Worm (Caenorhabditis elegans) whole organism, L2 larva: ENCODE results near the gene cdd-1.

Source experiments
- C34F6.9 ChIP-seq: fragments of 150-350 bp; optimal IDR thresholded peaks from 2 replicates; lab custom pipeline; 2014; ENCODE audit warnings: missing biosample characterization, missing genetic modification characterization
- F13H6.1 ChIP-seq: sonication (generic microtip); optimal IDR thresholded peaks from 2 replicates; lab custom pipeline; 2016; ENCODE audit warnings: missing genetic modification characterization, missing compliant biosample characterization
- R02D3.7 ChIP-seq: fragments of 150-350 bp; optimal IDR thresholded peaks from 2 replicates; lab custom pipeline; 2014; ENCODE audit warnings: missing biosample characterization, missing genetic modification characterization
- Y55F3AM.14 ChIP-seq: fragments of 200-800 bp; sonication (Bioruptor generic); optimal IDR thresholded peaks from 2 replicates; lab custom pipeline; 2018; ENCODE audit warnings: mild to moderate bottlenecking, missing genetic modification characterization, missing compliant biosample characterization
- ZK546.5 ChIP-seq: sonication (generic microtip); optimal IDR thresholded peaks from 2 replicates; lab custom pipeline; 2017; ENCODE audit warnings: missing biosample characterization, missing genetic modification characterization
- alr-1 ChIP-seq: fragments of 150-350 bp; optimal IDR thresholded peaks from 2 replicates; lab custom pipeline; 2014; ENCODE audit warnings: missing biosample characterization, missing genetic modification characterization
- ama-1 ChIP-seq: fragments of 150-350 bp; optimal IDR thresholded peaks from 2 replicates; lab custom pipeline; 2018; ENCODE audit warnings: inconsistent platforms
- blmp-1 ChIP-seq: sonication (generic microtip); optimal IDR thresholded peaks from 2 replicates; lab custom pipeline; 2017; ENCODE audit warnings: missing genetic modification characterization, mild to moderate bottlenecking, missing compliant biosample characterization, antibody characterized with exemption, moderate library complexity; ENCODE audit not compliant: insufficient read depth
- ceh-16 ChIP-seq: fragments of 150-350 bp; optimal IDR thresholded peaks from 2 replicates; lab custom pipeline; 2014; ENCODE audit warnings: missing biosample characterization, missing genetic modification characterization
- crh-2 ChIP-seq: sonication (generic microtip); optimal IDR thresholded peaks from 2 replicates; lab custom pipeline; 2017; ENCODE audit warnings: missing biosample characterization, missing genetic modification characterization
- egl-27 ChIP-seq: sonication (generic microtip); optimal IDR thresholded peaks from 3 replicates; lab custom pipeline; 2017; ENCODE audit warnings: missing biosample characterization, missing genetic modification reagents, missing genetic modification characterization
- elt-1 ChIP-seq: fragments of 150-350 bp; optimal IDR thresholded peaks from 2 replicates; lab custom pipeline; 2014; ENCODE audit warnings: missing biosample characterization, missing genetic modification characterization
- elt-3 ChIP-seq: sonication (generic microtip); optimal IDR thresholded peaks from 2 replicates; lab custom pipeline; 2017; ENCODE audit warnings: missing biosample characterization, missing genetic modification characterization
- gmeb-1 ChIP-seq: fragments of 150-350 bp; optimal IDR thresholded peaks from 2 replicates; lab custom pipeline; 2014; ENCODE audit warnings: missing biosample characterization, missing genetic modification characterization
- lin-13 ChIP-seq: fragments of 150-350 bp; optimal IDR thresholded peaks from 2 replicates; lab custom pipeline; 2014; ENCODE audit warnings: missing biosample characterization, missing genetic modification reagents, missing genetic modification characterization
- lsy-2 ChIP-seq, 2 experiments: fragments of 150-350 bp in 1 of 2; sonication (generic microtip) in 1 of 2; optimal IDR thresholded peaks; 2 replicates each; lab custom pipeline; 2014 to 2017; ENCODE audit warnings: missing biosample characterization in 2 of 2, missing genetic modification characterization in 2 of 2
- mab-5 ChIP-seq: fragments of 150-350 bp; optimal IDR thresholded peaks from 2 replicates; lab custom pipeline; 2014; ENCODE audit warnings: missing biosample characterization, missing genetic modification characterization
- nhr-10 ChIP-seq: sonication (generic microtip); optimal IDR thresholded peaks from 2 replicates; lab custom pipeline; 2017; ENCODE audit warnings: missing biosample characterization, missing genetic modification characterization
- nhr-11 ChIP-seq: fragments of 150-350 bp; optimal IDR thresholded peaks from 2 replicates; lab custom pipeline; 2014; ENCODE audit warnings: missing biosample characterization, missing genetic modification characterization
- nhr-129 ChIP-seq: fragments of 150-350 bp; optimal IDR thresholded peaks from 2 replicates; lab custom pipeline; 2014; ENCODE audit warnings: missing biosample characterization, missing genetic modification characterization
- nhr-23 ChIP-seq: fragments of 150-350 bp; optimal IDR thresholded peaks from 2 replicates; lab custom pipeline; 2014; ENCODE audit warnings: missing biosample characterization, missing genetic modification reagents, missing genetic modification characterization
- nhr-237 ChIP-seq: fragments of 150-350 bp; optimal IDR thresholded peaks from 2 replicates; lab custom pipeline; 2014; ENCODE audit warnings: missing biosample characterization, missing genetic modification characterization
- nhr-25 ChIP-seq: fragments of 150-350 bp; sonication (generic microtip); optimal IDR thresholded peaks from 3 replicates; lab custom pipeline; 2014; ENCODE audit warnings: missing biosample characterization, missing genetic modification characterization
- nhr-6 ChIP-seq: fragments of 150-350 bp; optimal IDR thresholded peaks from 2 replicates; lab custom pipeline; 2014; ENCODE audit warnings: missing biosample characterization, missing genetic modification characterization
- nhr-77 ChIP-seq: fragments of 150-350 bp; optimal IDR thresholded peaks from 2 replicates; lab custom pipeline; 2014; ENCODE audit warnings: missing biosample characterization, missing genetic modification characterization
- peb-1 ChIP-seq: fragments of 150-350 bp; optimal IDR thresholded peaks from 2 replicates; lab custom pipeline; 2014; ENCODE audit warnings: missing biosample characterization, missing genetic modification characterization
- sem-4 ChIP-seq: fragments of 150-350 bp; optimal IDR thresholded peaks from 2 replicates; lab custom pipeline; 2014; ENCODE audit warnings: missing biosample characterization, missing genetic modification reagents, missing genetic modification characterization
- sma-3 ChIP-seq: sonication (generic microtip); optimal IDR thresholded peaks from 2 replicates; lab custom pipeline; 2016; ENCODE audit warnings: missing genetic modification reagents, missing genetic modification characterization, missing compliant biosample characterization
- sma-9 ChIP-seq, 2 experiments: fragments of 150-350 bp in 1 of 2; sonication (generic microtip) in 1 of 2; optimal IDR thresholded peaks; 2 replicates each; lab custom pipeline; 2014 to 2016; ENCODE audit warnings: missing genetic modification characterization in 2 of 2, mild to moderate bottlenecking in 1 of 2, missing biosample characterization in 1 of 2, missing compliant biosample characterization in 1 of 2, missing genetic modification reagents in 1 of 2, moderate library complexity in 1 of 2
- unc-39 ChIP-seq: fragments of 150-350 bp; optimal IDR thresholded peaks from 2 replicates; lab custom pipeline; 2014; ENCODE audit warnings: missing biosample characterization, missing genetic modification characterization
- unc-62 ChIP-seq: fragments of 150-350 bp; optimal IDR thresholded peaks from 2 replicates; lab custom pipeline; 2014; ENCODE audit warnings: missing biosample characterization, missing genetic modification reagents, missing genetic modification characterization
- zag-1 ChIP-seq: fragments of 150-350 bp; optimal IDR thresholded peaks from 2 replicates; lab custom pipeline; 2014; ENCODE audit warnings: missing biosample characterization, missing genetic modification characterization
- ztf-11 ChIP-seq: sonication (generic microtip); optimal IDR thresholded peaks from 2 replicates; lab custom pipeline; 2017; ENCODE audit warnings: missing biosample characterization, missing genetic modification characterization
- ztf-4 ChIP-seq: fragments of 150-350 bp; optimal IDR thresholded peaks from 2 replicates; lab custom pipeline; 2014; ENCODE audit warnings: missing biosample characterization, missing genetic modification characterization

cdd-1 gene

DNA sequence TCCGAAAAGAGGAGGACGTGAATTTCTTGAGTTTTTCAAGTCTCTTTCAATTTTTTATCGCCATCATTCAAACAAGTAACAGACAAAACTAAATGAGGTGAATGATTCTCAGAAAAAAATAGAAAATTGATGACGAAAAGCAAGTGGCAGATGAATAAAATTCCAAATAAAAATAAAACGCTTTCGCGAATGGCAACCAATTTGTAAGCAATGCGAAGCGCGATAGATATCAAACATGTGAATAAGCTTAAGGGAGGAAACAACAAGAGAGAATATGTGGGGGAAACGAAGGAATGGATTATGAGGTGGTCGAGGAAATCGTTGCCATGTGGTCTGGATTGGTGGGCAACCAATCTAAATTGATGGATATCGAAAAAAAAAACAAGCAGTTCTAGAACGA is 6.5 kb downstream of the cdd-1 start:
- no peak for TF ChIP-seq crh-2 (tag; lab: Kevin White, UChicago)
- TF ChIP-seq lin-13: no peak
- no peak for TF ChIP-seq unc-62
- TF ChIP-seq ztf-11: no peak
- no peak for TF ChIP-seq nhr-11 (tag; lab: Kevin White, UChicago)
- no peak for TF ChIP-seq ama-1
- no peak for TF ChIP-seq zag-1 (tag; lab: Kevin White, UChicago)
- no peak for TF ChIP-seq F13H6.1 (tag; lab: Kevin White, UChicago)

DNA sequence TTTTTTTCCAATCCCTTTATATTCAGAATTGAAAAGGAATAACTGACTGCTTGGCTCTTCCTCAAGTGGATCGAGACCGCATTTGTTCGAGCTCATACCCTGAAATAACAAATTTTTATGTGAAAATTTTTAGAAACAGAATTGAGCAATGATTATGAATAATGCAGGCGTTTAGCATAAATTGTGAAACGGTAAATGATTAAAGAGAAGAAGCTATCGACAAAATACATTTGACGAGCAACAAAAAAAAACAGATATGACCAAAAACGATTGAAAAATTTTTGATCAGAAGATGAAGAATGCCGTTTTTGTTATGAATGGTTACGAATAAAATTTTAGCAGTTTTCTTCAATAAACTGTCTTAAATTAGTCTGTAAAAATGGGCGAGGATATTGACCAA is 7.3 kb downstream of the cdd-1 start, which contains the start of gene C17H11.6:
C17H11.6 (minus strand) TSS at position 101 of the 400 bp plus-strand sequence.
- TF ChIP-seq mab-5 (no peak), crh-2 (tag; lab: Kevin White, UChicago) (no peak), nhr-237 (tag; lab: Kevin White, UChicago) (no peak), unc-39 (tag; lab: Kevin White, UChicago) (no peak), C34F6.9 (no peak), sma-3 (GFP tag; lab: Kevin White, UChicago) (no peak), sem-4 (tag; lab: Kevin White, UChicago) (no peak), ztf-11 (no peak), gmeb-1 (tag; lab: Kevin White, UChicago) (no peak), alr-1 (tag; lab: Kevin White, UChicago) (no peak), unc-62 (no peak), egl-27 (no peak), ztf-4 (tag; lab: Kevin White, UChicago) (no peak), nhr-25 (tag; lab: Kevin White, UChicago) (no peak), nhr-10 (tag; lab: Kevin White, UChicago) (no peak), peb-1 (tag; lab: Kevin White, UChicago) (no peak)

DNA sequence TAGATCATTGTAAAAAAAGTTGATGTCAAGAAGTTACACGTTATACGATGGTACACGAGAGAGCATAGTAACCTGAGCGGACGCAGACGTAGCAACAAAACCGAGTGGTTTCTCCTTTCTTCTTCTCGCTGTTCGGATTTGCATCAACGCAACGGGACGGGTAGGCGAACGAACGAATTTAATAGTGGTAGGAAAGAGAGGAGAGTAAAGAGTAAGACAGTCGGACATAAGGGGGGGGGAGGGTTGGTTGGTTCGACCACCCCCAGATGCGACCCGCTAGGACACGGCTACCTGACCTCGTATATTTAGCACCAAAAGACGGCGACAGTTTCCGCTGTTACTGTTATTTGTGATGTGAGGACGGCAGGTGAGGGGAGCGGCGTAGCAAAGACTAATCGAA is 9.7 kb downstream of the cdd-1 start:
- no peak for TF ChIP-seq blmp-1 (tag; lab: Kevin White, UChicago)
- TF ChIP-seq nhr-25 (tag; lab: Kevin White, UChicago): peak; percentile 8
- TF ChIP-seq, all 48 proteins: peak for 1

DNA sequence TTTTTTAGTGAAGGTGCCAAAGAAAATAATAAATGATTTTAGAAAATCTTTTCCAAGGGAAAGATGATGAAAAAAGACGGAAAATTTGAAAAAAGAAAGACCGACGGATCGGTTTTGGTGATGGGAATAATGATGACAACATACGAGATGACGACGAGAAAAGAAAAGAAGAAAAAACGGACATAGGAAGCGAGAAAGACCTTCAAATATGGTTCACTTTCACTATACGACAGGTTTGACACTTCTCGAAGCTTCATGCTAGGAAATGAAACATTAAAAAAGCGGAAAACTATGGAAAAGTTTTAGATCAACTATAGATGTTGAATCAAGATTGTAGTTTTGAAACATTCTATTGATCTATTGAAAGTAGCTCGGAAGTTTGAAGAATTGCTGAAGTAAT is 10.7 kb downstream of the cdd-1 start:
- TF ChIP-seq unc-39 (tag; lab: Kevin White, UChicago) (no peak), zag-1 (tag; lab: Kevin White, UChicago) (no peak), nhr-23 (no peak), R02D3.7 (tag; lab: Kevin White, UChicago) (no peak), lsy-2 (tag; optimal IDR thresholded peaks at IDR 0.05; lab: Kevin White, UChicago) (no peak), nhr-6 (tag; lab: Kevin White, UChicago) (no peak), sem-4 (tag; lab: Kevin White, UChicago) (peak; percentile 2), C34F6.9 (no peak), Y55F3AM.14 (GFP tag; lab: Kevin White, UChicago) (no peak), blmp-1 (tag; lab: Kevin White, UChicago) (peak; percentile 84)

DNA sequence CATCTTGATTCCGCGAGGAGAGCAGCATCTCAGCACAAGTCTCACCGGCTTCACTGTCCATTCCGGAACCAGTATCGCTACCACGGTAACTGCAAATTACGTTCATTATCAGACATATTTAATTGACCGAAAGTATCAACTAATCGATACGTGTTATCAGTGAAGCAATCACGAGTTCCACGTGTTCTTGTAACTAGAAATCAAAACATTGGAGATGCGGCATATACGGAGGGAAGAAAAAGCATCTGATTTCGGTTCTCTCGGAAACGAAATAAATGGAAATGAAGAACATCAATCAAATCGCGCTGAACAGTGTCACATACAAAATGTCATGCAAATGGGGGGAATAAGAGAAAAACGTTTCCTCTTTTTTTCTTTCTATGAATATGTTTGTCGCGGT is 17.7 kb downstream of the cdd-1 start:
- TF ChIP-seq crh-2 (tag; lab: Kevin White, UChicago) (peak; percentile 28), nhr-23 (no peak), ztf-11 (no peak)

DNA sequence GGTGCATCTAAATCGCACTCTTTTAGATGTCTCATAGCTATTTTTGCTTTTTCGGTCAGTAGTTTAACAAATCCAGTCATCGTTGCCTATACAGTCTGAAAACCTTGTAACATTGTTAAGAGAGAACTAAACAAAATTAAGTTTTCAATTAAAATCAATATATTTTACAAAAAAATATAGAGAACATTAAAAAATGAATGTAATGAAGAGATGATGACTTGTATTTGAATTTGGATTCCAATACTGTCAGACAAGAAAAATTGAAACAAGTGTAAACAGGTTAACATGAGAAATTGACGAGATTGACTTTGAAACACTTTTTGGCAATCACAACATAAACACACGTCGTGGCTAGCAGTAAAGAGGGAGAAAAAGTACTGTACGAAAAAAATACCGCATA is 25.9 kb downstream of the cdd-1 start, which contains the start of gene C17H11.5:
C17H11.5 (minus strand) TSS at position 101 of the 400 bp plus-strand sequence.
- TF ChIP-seq elt-3 (tag; lab: Kevin White, UChicago) (no peak), unc-62 (no peak), ama-1 (no peak), nhr-129 (tag; lab: Kevin White, UChicago) (no peak), zag-1 (tag; lab: Kevin White, UChicago) (no peak), nhr-25 (tag; lab: Kevin White, UChicago) (no peak), ZK546.5 (tag; lab: Kevin White, UChicago) (no peak), lsy-2 (tag; optimal IDR thresholded peaks at IDR 0.05; lab: Kevin White, UChicago) (no peak), crh-2 (tag; lab: Kevin White, UChicago) (no peak), ceh-16 (tag; lab: Kevin White, UChicago) (no peak), egl-27 (no peak), nhr-77 (tag; lab: Kevin White, UChicago) (no peak), sma-9 (GFP tag; optimal IDR thresholded peaks at IDR 0.05; lab: Kevin White, UChicago) (no peak), sma-9 (tag; optimal IDR thresholded peaks at IDR 0.05; lab: Kevin White, UChicago) (no peak), elt-1 (no peak), ztf-11 (no peak), Y55F3AM.14 (GFP tag; lab: Kevin White, UChicago) (no peak), nhr-23 (no peak)
